Worm (Caenorhabditis elegans) whole organism, L2 larva: Measurements from ENCODE around the gene sru-30.

Source experiments
- blmp-1 ChIP-seq: sonication (generic microtip); optimal IDR thresholded peaks from 2 replicates; lab custom pipeline; 2017; ENCODE audit warnings: missing genetic modification characterization, mild to moderate bottlenecking, missing compliant biosample characterization, antibody characterized with exemption, moderate library complexity; ENCODE audit not compliant: insufficient read depth
- dmd-4 ChIP-seq: sonication (generic microtip); optimal IDR thresholded peaks from 2 replicates; lab custom pipeline; 2017; ENCODE audit warnings: missing biosample characterization, missing genetic modification characterization
- gmeb-1 ChIP-seq: fragments of 150-350 bp; optimal IDR thresholded peaks from 2 replicates; lab custom pipeline; 2014; ENCODE audit warnings: missing biosample characterization, missing genetic modification characterization

- TF ChIP-seq dmd-4 (tag; lab: Kevin White, UChicago) (no peak), blmp-1 (tag; lab: Kevin White, UChicago) (no peak), gmeb-1 (tag; lab: Kevin White, UChicago) (no peak)
These were observed at the start of gene sru-30 for ce11 chrV:9813527-9813926.
